Worm (Caenorhabditis elegans) whole organism, early embryonic: ENCODE measurements around the gene str-101.
"Not testable (repeated sequence)": the region's sequence is repeated elsewhere in the genome, so short reads cannot be mapped to it uniquely, and the experiment has no call there.

Experiments
- F13C5.2 ChIP-seq: sonication (generic microtip); optimal IDR thresholded peaks from 2 replicates; lab custom pipeline; 2017; ENCODE audit warnings: mild to moderate bottlenecking, missing genetic modification characterization, inconsistent platforms, missing compliant biosample characterization
- aly-1 ChIP-seq: sonication (generic microtip); optimal IDR thresholded peaks from 2 replicates; lab custom pipeline; 2016; ENCODE audit warnings: missing genetic modification characterization, missing compliant biosample characterization
- ama-1 ChIP-seq: fragments of 150-350 bp; optimal IDR thresholded peaks from 2 replicates; lab custom pipeline; 2014
- ceh-13 ChIP-seq: fragments of 200-800 bp; sonication (Bioruptor generic); optimal IDR thresholded peaks from 2 replicates; lab custom pipeline; 2018; ENCODE audit warnings: mild to moderate bottlenecking, missing genetic modification characterization, missing compliant biosample characterization
- ceh-36 ChIP-seq: sonication (generic microtip); optimal IDR thresholded peaks from 2 replicates; lab custom pipeline; 2016; ENCODE audit warnings: missing genetic modification characterization, inconsistent platforms, missing compliant biosample characterization
- ets-7 ChIP-seq: sonication (generic microtip); optimal IDR thresholded peaks from 2 replicates; lab custom pipeline; 2016; ENCODE audit warnings: missing genotype, missing genetic modification characterization, missing compliant biosample characterization
- flt-1 ChIP-seq: fragments of 200-800 bp; sonication (Bioruptor generic); IDR thresholded peaks from 2 replicates; pipeline ENCODE4 v1.3.6; 2022; ENCODE audit warnings: missing genetic modification characterization, missing compliant biosample characterization
- hmbx-1 ChIP-seq: sonication (generic microtip); optimal IDR thresholded peaks from 2 replicates; lab custom pipeline; 2016; ENCODE audit warnings: mild to moderate bottlenecking, missing genetic modification characterization, missing compliant biosample characterization
- hmg-4 ChIP-seq: fragments of 200-800 bp; sonication (Bioruptor generic); optimal IDR thresholded peaks from 2 replicates; lab custom pipeline; 2018; ENCODE audit warnings: mild to moderate bottlenecking, missing genetic modification characterization, missing compliant biosample characterization
- hnd-1 ChIP-seq: sonication (generic microtip); optimal IDR thresholded peaks from 2 replicates; lab custom pipeline; 2016; ENCODE audit warnings: missing genetic modification characterization, missing compliant biosample characterization
- pes-1 ChIP-seq: fragments of 200-800 bp; sonication (Bioruptor generic); IDR thresholded peaks from 2 replicates; pipeline ENCODE4 v1.3.6; 2022; ENCODE audit warnings: missing genetic modification reagents, missing genetic modification characterization, missing compliant biosample characterization
- scrt-1 ChIP-seq: fragments of 200-800 bp; sonication (Bioruptor generic); IDR thresholded peaks from 2 replicates; pipeline ENCODE4 v1.3.6; 2022; ENCODE audit warnings: missing genetic modification characterization, missing compliant biosample characterization
- sea-1 ChIP-seq: fragments of 200-800 bp; sonication (Bioruptor generic); conservative IDR thresholded peaks from 2 replicates; pipeline ENCODE4 v1.3.6; 2022; ENCODE audit warnings: missing genetic modification characterization, missing compliant biosample characterization
- tbx-11 ChIP-seq: fragments of 200-800 bp; sonication (Bioruptor generic); IDR thresholded peaks from 2 replicates; pipeline ENCODE4 v1.3.6; 2022; ENCODE audit warnings: missing genetic modification characterization, missing compliant biosample characterization
- tbx-37 ChIP-seq: fragments of 200-800 bp; sonication (Bioruptor generic); conservative IDR thresholded peaks from 2 replicates; pipeline ENCODE4 v1.3.6; 2022; ENCODE audit warnings: missing genetic modification reagents, missing genetic modification characterization, missing compliant biosample characterization
- tra-4 ChIP-seq: sonication (generic microtip); optimal IDR thresholded peaks from 2 replicates; lab custom pipeline; 2017; ENCODE audit warnings: missing genetic modification characterization, missing compliant biosample characterization

str-101 gene

ce11 chrV:15748343-15748742, 36.5 kb upstream of the str-101 start, which contains the start of gene T23D5.8:
Gene T23D5.8, minus strand, starts transcription at chrV:15748443.
- not testable (repeated sequence) for TF ChIP-seq pes-1 (GFP tag; lab: Robert Waterston, UW); F13C5.2; tbx-37 (GFP tag; lab: Robert Waterston, UW)

- not testable (repeated sequence) for TF ChIP-seq ceh-36 (tag; lab: Kevin White, UChicago); tbx-37 (GFP tag; lab: Robert Waterston, UW); ets-7 (tag; lab: Kevin White, UChicago)
Measured at ce11 chrV:15744366-15744765, 32.6 kb upstream of the str-101 start, which contains the start of gene str-19. Gene str-19, minus strand, starts transcription at chrV:15744466.

ce11 chrV:15741851-15742250, 30.1 kb upstream of the str-101 start, which contains the start of gene str-18:
Gene str-18, minus strand, starts transcription at chrV:15741951.
- TF ChIP-seq aly-1 (tag; lab: Kevin White, UChicago) (no peak), pes-1 (GFP tag; lab: Robert Waterston, UW) (no peak), ceh-36 (tag; lab: Kevin White, UChicago) (no peak), hmg-4 (no peak), ets-7 (tag; lab: Kevin White, UChicago) (no peak), ceh-13 (GFP tag; lab: Kevin White, UChicago) (no peak), sea-1 (no peak), tbx-11 (no peak), ama-1 (lab: Kevin White, UChicago) (no peak), F13C5.2 (no peak), tbx-37 (GFP tag; lab: Robert Waterston, UW) (no peak)

- TF ChIP-seq pes-1 (GFP tag; lab: Robert Waterston, UW) (no peak), hnd-1 (tag; lab: Kevin White, UChicago) (no peak), tbx-11 (no peak), hmg-4 (no peak), ceh-13 (GFP tag; lab: Kevin White, UChicago) (no peak), tbx-37 (GFP tag; lab: Robert Waterston, UW) (no peak), ets-7 (tag; lab: Kevin White, UChicago) (no peak), sea-1 (no peak), ceh-36 (tag; lab: Kevin White, UChicago) (no peak)
Measured at ce11 chrV:15735720-15736119, 23.9 kb upstream of the str-101 start, which contains the start of gene str-27. Gene str-27, minus strand, starts transcription at chrV:15735820.

ce11 chrV:15733568-15733967, 21.8 kb upstream of the str-101 start, which contains the start of gene T23D5.3:
Gene T23D5.3, minus strand, starts transcription at chrV:15733668.
- no peak for TF ChIP-seq ets-7 (tag; lab: Kevin White, UChicago)
- no peak for TF ChIP-seq aly-1 (tag; lab: Kevin White, UChicago)
- no peak for TF ChIP-seq hmbx-1 (tag; lab: Kevin White, UChicago)
- TF ChIP-seq flt-1 (GFP tag; lab: Robert Waterston, UW), result no peak
- no peak for TF ChIP-seq sea-1
- no peak for TF ChIP-seq tra-4 (tag; lab: Kevin White, UChicago)

ce11 chrV:15733020-15733419, 21.2 kb upstream of the str-101 start:
- TF ChIP-seq F13C5.2 (no peak), tbx-11 (no peak), hmg-4 (no peak), ets-7 (tag; lab: Kevin White, UChicago) (no peak)

- no peak for TF ChIP-seq scrt-1 (GFP tag; lab: Robert Waterston, UW)
- TF ChIP-seq flt-1 (GFP tag; lab: Robert Waterston, UW), result no peak
- no peak for TF ChIP-seq sea-1
- no peak for TF ChIP-seq ama-1 (lab: Kevin White, UChicago)
- TF ChIP-seq hmg-4, result no peak
- TF ChIP-seq tra-4 (tag; lab: Kevin White, UChicago), result no peak
- TF ChIP-seq ceh-13 (GFP tag; lab: Kevin White, UChicago), result no peak
- no peak for TF ChIP-seq F13C5.2
- TF ChIP-seq tbx-11, result no peak
- no peak for TF ChIP-seq aly-1 (tag; lab: Kevin White, UChicago)
- no peak for TF ChIP-seq hnd-1 (tag; lab: Kevin White, UChicago)
- no peak for TF ChIP-seq tbx-37 (GFP tag; lab: Robert Waterston, UW)
- no peak for TF ChIP-seq hmbx-1 (tag; lab: Kevin White, UChicago)
Measured at ce11 chrV:15732209-15732608, 20.4 kb upstream of the str-101 start, which contains the start of gene str-38. Gene str-38, minus strand, starts transcription at chrV:15732309.

ce11 chrV:15730459-15730858, 18.7 kb upstream of the str-101 start, which contains the start of gene Y6E2A.10:
Gene Y6E2A.10, minus strand, starts transcription at chrV:15730559.
- no peak for TF ChIP-seq ceh-36 (tag; lab: Kevin White, UChicago)
- no peak for TF ChIP-seq scrt-1 (GFP tag; lab: Robert Waterston, UW)
- TF ChIP-seq flt-1 (GFP tag; lab: Robert Waterston, UW), result no peak
- no peak for TF ChIP-seq tra-4 (tag; lab: Kevin White, UChicago)
- no peak for TF ChIP-seq F13C5.2
- no peak for TF ChIP-seq sea-1
- no peak for TF ChIP-seq pes-1 (GFP tag; lab: Robert Waterston, UW)
- no peak for TF ChIP-seq hnd-1 (tag; lab: Kevin White, UChicago)

ce11 chrV:15726610-15727009, 14.8 kb upstream of the str-101 start, which contains the start of the genes irld-57 and sfxn-1.3:
Gene irld-57, minus strand, starts transcription at chrV:15726710.
Gene sfxn-1.3, plus strand, starts transcription at chrV:15726841.
- TF ChIP-seq ceh-13 (GFP tag; lab: Kevin White, UChicago), result no peak
- no peak for TF ChIP-seq hmg-4
